Fruit fly (Drosophila melanogaster): Measurements from ENCODE around the gene CG33286.

CG33286 gene

DNA sequence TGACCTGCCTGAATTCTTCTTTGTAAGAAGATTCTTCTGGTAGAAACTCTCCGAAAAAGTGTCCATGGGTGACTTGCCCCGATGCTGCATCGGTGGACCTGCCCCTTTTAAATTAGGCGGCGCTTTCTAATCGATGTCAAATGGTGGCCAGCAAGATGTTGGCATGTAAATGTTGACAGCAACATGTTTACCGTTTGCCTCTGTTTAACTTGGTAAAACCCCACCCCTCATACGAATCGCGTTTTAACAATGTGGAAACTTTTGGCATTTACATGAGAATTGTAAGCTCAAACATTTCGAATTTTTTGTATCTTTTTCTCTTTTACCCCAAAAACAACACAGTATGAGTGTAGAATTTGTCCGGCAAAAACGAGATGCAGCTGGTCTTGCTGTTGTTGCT, 1.9 kb upstream of the CG33286 start:
- no peak for TF ChIP-seq usp (GFP tag; optimal IDR thresholded peaks at IDR 0.05)
- no peak for TF ChIP-seq EcR (GFP tag; optimal IDR thresholded peaks at IDR 0.05)
- no peak for TF ChIP-seq pan (optimal IDR thresholded peaks at IDR 0.05)
- TF ChIP-seq CG8478 (optimal IDR thresholded peaks at IDR 0.05): no peak
- no peak for TF ChIP-seq psq (optimal IDR thresholded peaks at IDR 0.05)
- no peak for TF ChIP-seq Dll (optimal IDR thresholded peaks at IDR 0.05)

DNA sequence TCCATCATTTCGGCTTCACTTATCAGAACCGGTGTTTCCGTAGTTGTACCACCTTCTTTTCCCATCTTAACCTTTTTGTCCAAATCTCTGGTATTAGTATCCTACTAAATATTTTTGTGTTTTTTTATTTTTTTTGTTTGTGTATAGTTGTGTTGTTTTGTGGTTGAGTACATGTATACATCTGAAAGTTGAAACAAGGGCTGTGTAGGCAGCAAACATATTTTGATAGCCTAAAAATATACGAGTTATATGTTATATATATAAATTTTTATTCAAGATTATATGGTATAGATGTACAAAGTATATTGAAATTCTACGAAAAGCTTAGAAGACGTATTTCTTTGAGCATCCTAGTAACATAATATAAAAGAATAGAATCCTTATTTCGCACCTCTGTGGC, 3.9 kb downstream of the CG33286 start, which contains the start of gene CG33287:
CG33287 (minus strand) TSS at position 101 of the 400 bp plus-strand sequence.
- no peak for TF ChIP-seq CG8478 (optimal IDR thresholded peaks at IDR 0.05)
- no peak for TF ChIP-seq pan (optimal IDR thresholded peaks at IDR 0.05)
- TF ChIP-seq Dll (optimal IDR thresholded peaks at IDR 0.05): no peak
- no peak for TF ChIP-seq EcR (GFP tag; optimal IDR thresholded peaks at IDR 0.05)
- TF ChIP-seq usp (GFP tag; optimal IDR thresholded peaks at IDR 0.05): no peak
- TF ChIP-seq psq (optimal IDR thresholded peaks at IDR 0.05): no peak

DNA sequence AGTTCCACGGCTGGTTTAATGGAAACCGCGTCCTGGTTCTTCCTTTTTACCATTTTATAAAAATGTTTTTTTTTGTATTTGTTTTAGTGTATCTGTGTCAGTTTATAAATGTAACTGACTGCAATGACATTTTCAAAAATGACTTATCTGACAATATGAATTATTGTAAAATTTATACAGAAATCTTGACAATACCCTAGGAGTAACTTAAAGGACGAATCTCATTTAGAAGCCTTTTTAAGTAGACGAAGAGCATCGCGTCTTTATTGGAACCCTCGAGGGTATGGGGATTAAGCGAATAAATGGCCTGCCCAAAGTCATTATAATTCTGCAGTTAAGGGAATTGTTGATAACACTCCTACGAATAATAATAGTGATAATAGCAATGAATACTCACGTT, 7.8 kb downstream of the CG33286 start, which contains the start of gene CG12983:
CG12983 (minus strand) TSS at position 101 of the 400 bp plus-strand sequence.
- TF ChIP-seq psq (optimal IDR thresholded peaks at IDR 0.05) (no peak), Dll (optimal IDR thresholded peaks at IDR 0.05) (no peak), pan (optimal IDR thresholded peaks at IDR 0.05) (no peak), EcR (GFP tag; optimal IDR thresholded peaks at IDR 0.05) (no peak), usp (GFP tag; optimal IDR thresholded peaks at IDR 0.05) (no peak), CG8478 (optimal IDR thresholded peaks at IDR 0.05) (no peak)

DNA sequence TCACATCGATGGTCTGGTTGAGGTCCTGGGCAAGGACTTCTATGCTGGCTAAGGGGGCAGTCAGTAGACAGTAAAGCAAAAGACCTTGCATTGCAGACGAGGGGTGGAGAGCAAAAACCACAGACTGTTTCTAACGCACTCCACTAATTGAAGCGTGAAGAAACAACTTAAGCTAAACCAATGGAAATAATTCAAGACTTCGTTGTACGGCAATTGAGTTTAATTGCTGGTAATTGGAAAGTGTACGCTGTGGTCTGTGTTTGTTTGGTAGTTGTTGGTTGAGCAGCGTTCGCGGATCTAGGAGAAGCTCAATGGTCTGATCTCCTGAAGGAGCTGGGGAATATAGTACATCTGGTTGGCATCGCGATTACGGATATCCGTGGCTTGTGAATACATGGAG, 12.0 kb downstream of the CG33286 start, which contains the start of gene CG10587:
CG10587 (minus strand) TSS at position 101 of the 400 bp plus-strand sequence.
- TF ChIP-seq psq (optimal IDR thresholded peaks at IDR 0.05) (no peak), CG8478 (optimal IDR thresholded peaks at IDR 0.05) (no peak), pan (optimal IDR thresholded peaks at IDR 0.05) (no peak), Dll (optimal IDR thresholded peaks at IDR 0.05) (no peak), EcR (GFP tag; optimal IDR thresholded peaks at IDR 0.05) (no peak), usp (GFP tag; optimal IDR thresholded peaks at IDR 0.05) (no peak)

DNA sequence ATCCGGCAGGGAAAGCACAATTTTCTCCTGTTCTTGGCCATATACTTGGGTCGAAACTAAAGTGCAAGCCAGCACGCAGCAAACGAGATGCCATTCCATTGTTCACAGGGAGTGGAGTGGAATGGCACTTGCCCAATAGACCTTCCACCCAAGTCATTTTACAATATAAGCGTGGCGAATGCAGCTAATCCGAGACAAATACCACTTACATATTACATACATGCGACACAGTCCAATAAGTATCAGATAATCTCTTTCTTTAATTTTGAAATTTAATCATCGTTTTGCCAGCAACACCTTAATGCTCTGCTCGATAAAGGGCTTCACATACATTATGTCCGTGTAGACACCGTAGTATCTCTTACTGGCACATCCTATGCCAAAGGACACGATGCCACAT, 13.2 kb downstream of the CG33286 start, which contains the start of gene CG11037:
CG11037 (minus strand) TSS at position 101 of the 400 bp plus-strand sequence.
- TF ChIP-seq pan (optimal IDR thresholded peaks at IDR 0.05): no peak
- no peak for TF ChIP-seq Dll (optimal IDR thresholded peaks at IDR 0.05)
- TF ChIP-seq EcR (GFP tag; optimal IDR thresholded peaks at IDR 0.05): no peak
- no peak for TF ChIP-seq CG8478 (optimal IDR thresholded peaks at IDR 0.05)
- no peak for TF ChIP-seq usp (GFP tag; optimal IDR thresholded peaks at IDR 0.05)
- TF ChIP-seq psq (optimal IDR thresholded peaks at IDR 0.05): no peak

DNA sequence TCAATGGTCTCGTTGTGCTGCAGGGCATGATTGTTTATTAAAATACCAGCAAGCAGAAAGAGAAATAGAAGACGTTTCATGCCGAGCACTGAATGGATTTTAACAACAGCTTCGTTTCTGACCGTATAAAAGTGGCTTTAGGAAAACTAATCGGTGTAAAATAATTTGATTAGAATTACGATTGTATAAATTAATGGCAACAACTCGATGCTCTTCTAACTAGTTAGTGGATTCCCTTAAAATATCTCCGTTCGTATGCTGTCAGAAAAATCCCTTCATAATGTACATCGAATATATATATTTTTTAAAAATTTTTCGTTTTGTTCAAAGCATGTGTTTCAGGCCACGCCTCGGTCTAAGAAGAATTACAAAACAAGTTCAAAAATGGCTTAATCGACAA, 17.9 kb downstream of the CG33286 start, which contains the start of the genes Sems and CG10588:
Sems (minus strand) TSS at position 101 of the 400 bp plus-strand sequence.
CG10588 (plus strand) TSS at position 285 of the 400 bp plus-strand sequence.
- TF ChIP-seq Dll (optimal IDR thresholded peaks at IDR 0.05): no peak

DNA sequence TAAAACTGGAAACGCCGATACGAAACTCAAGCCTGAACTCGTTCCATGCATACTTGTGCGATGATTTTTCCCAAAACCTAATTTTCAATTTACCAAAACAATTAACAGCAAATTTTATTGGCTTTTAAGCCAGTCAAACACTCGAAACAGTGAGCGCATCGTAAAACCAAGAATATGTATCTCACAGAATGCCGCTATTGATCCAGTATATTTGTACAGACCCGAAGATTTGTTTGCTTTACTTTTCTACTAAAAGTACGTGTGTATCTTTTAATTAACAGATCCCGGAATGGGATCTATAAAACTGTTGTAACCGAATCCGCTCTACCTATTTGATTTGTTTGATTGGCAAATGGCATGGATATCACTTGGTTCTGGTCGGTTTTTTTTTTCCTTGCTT, 20.4 kb downstream of the CG33286 start:
- no peak for TF ChIP-seq psq (optimal IDR thresholded peaks at IDR 0.05)
- no peak for TF ChIP-seq pan (optimal IDR thresholded peaks at IDR 0.05)
- no peak for TF ChIP-seq CG8478 (optimal IDR thresholded peaks at IDR 0.05)
- no peak for TF ChIP-seq EcR (GFP tag; optimal IDR thresholded peaks at IDR 0.05)
- TF ChIP-seq Dll (optimal IDR thresholded peaks at IDR 0.05): no peak
- no peak for TF ChIP-seq usp (GFP tag; optimal IDR thresholded peaks at IDR 0.05)

DNA sequence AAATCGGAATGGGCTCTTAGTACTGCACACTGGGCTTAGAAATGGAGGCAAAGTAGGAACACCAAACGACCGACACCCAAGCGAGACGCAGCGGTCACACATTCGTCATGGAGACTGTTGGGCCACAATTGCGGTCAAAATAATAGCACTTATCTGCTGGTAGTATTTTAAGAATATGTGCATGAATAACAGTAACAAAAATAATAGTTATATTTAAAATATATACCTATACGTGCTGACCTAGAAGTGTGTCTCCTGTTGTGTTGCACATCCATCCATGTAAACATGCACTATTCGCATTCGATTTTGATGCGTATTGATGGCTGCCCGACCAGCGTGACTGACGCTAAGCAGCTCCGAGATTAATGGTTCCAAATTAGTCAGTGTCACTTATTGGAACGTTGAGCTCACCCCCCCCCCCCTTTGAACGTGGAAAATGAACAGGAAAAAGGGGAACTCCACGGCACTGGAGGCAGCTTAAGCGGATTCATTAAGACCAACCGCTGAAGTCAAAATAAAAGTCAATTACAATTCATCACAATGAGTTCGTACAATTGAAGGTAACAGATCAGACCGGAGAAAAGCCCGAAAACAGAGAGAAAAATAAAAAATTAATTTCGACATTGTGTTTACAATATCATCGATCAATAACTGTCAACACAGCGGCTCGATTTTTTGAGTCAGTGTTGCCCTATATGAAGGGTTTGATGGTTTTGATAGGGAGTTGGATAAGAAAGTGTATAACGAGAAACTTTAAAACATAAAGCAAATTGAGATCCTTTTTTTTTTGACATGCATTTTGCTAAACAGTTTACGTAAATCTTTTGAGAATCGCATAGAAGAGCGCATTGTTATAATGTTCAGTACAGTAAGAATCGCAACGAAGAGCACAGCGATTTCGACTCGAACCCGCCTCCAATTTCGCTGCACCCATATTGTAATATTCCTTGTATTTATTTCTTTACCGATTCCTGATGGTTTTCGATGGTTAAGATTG, 21.6 kb downstream of the CG33286 start:
- no peak for TF ChIP-seq pan (optimal IDR thresholded peaks at IDR 0.05)
- TF ChIP-seq usp (GFP tag; optimal IDR thresholded peaks at IDR 0.05): no peak

DNA sequence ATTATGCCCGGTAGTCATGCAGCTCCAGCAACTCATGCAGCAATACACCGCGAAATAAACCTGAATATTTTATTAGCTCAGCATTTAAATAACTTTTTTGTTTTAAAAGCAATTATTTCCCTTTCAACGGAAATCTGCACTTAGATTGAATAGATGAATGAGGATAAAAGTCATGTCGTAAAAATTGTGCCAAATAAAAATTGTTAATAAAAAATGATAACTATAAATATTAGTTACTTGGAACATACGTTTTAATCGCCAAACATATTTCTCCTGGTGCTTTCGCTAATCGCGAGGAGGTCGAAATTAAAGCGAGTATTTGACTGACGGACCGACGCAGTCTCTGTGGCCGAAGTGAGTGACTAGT, 22.4 kb downstream of the CG33286 start:
- TF ChIP-seq Dll (optimal IDR thresholded peaks at IDR 0.05) (no peak), CG8478 (optimal IDR thresholded peaks at IDR 0.05) (no peak), pan (optimal IDR thresholded peaks at IDR 0.05) (no peak), usp (GFP tag; optimal IDR thresholded peaks at IDR 0.05) (no peak), psq (optimal IDR thresholded peaks at IDR 0.05) (no peak), EcR (GFP tag; optimal IDR thresholded peaks at IDR 0.05) (no peak)

DNA sequence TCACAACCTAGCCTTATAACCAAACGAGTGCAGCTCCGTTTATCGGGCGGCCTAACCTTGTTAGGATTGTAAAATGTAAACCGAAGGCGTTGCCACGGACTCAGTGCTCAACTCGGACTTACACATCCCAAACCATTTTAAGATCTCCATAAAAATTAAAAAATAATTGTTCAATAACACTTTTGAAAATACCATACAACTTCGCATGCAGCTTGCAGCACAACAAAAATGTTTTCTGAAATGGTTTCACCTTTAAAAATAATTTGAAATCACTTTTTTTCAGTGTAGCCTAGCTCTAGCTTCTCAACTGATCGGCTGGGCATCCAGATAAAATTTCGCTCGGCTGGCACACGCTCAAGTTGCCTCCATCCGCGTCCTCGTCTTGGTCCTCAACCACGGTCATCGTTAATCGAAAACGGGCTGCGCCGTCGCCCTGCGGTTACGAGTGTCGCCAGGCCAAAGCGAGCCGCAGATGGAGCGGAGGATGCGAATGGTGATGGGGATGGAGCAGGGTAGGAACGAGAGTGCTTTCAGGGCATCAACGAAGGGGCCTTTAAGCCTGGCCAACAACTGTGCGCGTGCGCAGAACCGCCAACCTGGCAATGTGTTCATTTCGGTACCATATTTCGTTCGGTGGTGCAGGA, 22.9 kb downstream of the CG33286 start:
- TF ChIP-seq pan (optimal IDR thresholded peaks at IDR 0.05): no peak
- no peak for TF ChIP-seq CG8478 (optimal IDR thresholded peaks at IDR 0.05)
- peak; percentile 34 for TF ChIP-seq Dll (optimal IDR thresholded peaks at IDR 0.05)
- TF ChIP-seq psq (optimal IDR thresholded peaks at IDR 0.05): no peak

DNA sequence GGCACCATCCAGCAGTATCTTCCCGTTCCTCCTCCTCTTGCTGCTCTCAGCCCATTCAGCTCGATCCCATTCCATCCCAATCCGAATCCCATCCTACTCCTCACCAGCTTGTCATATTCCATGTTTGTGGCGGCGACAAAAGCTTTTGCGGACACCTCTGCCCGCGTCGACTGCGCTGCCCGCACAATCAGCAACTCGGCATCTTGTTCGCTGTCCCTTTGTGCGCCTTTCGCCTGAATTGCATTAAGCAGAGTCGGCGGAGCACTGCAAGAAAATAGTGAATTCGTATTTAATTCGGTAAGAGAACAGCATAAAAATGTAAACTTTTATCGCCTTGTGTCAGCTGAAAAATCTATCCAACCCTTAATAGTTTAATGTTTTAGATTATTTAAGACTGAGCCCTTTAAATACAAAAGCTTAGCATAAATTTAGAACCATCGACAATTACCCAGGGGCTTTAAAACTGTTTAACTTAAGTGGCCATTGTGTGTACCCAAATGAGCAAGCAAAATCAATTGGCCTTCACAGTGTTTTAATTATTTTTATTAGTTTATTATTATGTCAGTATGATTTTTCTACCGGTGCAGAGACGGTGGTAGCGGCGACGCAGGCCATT, 23.9 kb downstream of the CG33286 start:
- TF ChIP-seq CG8478 (optimal IDR thresholded peaks at IDR 0.05) (no peak), usp (GFP tag; optimal IDR thresholded peaks at IDR 0.05) (no peak), EcR (GFP tag; optimal IDR thresholded peaks at IDR 0.05) (no peak), Dll (optimal IDR thresholded peaks at IDR 0.05) (no peak), psq (optimal IDR thresholded peaks at IDR 0.05) (no peak), pan (optimal IDR thresholded peaks at IDR 0.05) (no peak)

DNA sequence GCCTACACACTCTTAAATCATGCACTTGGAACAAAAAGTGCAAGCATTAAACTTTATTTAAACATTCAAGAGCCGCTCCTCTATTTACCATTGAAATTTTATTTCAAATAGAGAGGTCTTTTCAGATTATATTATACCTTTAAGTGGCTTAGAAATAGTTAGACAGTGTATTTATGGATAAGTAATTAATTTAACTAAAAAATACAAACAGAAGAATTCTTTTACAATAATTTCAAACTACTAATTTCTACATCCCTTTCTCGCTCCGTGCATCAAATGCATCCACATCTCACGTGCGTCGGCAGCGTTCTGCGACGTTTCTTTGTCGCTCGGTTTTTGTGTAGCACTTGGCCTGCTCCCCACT, 24.4 kb downstream of the CG33286 start:
- TF ChIP-seq Dll (optimal IDR thresholded peaks at IDR 0.05): no peak
- no peak for TF ChIP-seq psq (optimal IDR thresholded peaks at IDR 0.05)
- TF ChIP-seq CG8478 (optimal IDR thresholded peaks at IDR 0.05): no peak
- TF ChIP-seq EcR (GFP tag; optimal IDR thresholded peaks at IDR 0.05): no peak
- TF ChIP-seq pan (optimal IDR thresholded peaks at IDR 0.05): no peak
- no peak for TF ChIP-seq usp (GFP tag; optimal IDR thresholded peaks at IDR 0.05)

All from whole organism.